Worm (Caenorhabditis elegans) whole organism, L4 larva: ENCODE measurements around the gene W05B10.4.

Experiments
- D1046.2 ChIP-seq: fragments of 200-800 bp; sonication (Bioruptor generic); IDR thresholded peaks from 2 replicates; pipeline ENCODE4 v1.3.6; 2022; ENCODE audit warnings: missing genetic modification characterization, missing compliant biosample characterization
- F10B5.3 ChIP-seq: sonication (generic microtip); optimal IDR thresholded peaks from 2 replicates; lab custom pipeline; 2016; ENCODE audit warnings: mild to moderate bottlenecking, missing genetic modification characterization, missing compliant biosample characterization
- F26F4.8 ChIP-seq: fragments of 200-800 bp; sonication (Bioruptor generic); conservative IDR thresholded peaks from 2 replicates; pipeline ENCODE4 v1.3.6; 2022; ENCODE audit warnings: missing genetic modification characterization, missing compliant biosample characterization
- F49E8.2 ChIP-seq: sonication (generic microtip); optimal IDR thresholded peaks from 2 replicates; lab custom pipeline; 2016; ENCODE audit warnings: missing compliant biosample characterization, mild to moderate bottlenecking, missing genetic modification characterization, borderline replicate concordance
- R02D3.7 ChIP-seq: fragments of 150-350 bp; sonication (generic microtip); optimal IDR thresholded peaks from 3 replicates; lab custom pipeline; 2014; ENCODE audit warnings: missing biosample characterization, missing genetic modification characterization
- ZK337.2 ChIP-seq: fragments of 200-800 bp; sonication (Bioruptor generic); IDR thresholded peaks from 2 replicates; pipeline ENCODE4 v1.3.6; 2022; ENCODE audit warnings: missing genetic modification reagents, missing genetic modification characterization, missing compliant biosample characterization
- ama-1 ChIP-seq: fragments of 150-350 bp; optimal IDR thresholded peaks from 2 replicates; lab custom pipeline; 2014; ENCODE audit warnings: inconsistent platforms, mixed read lengths
- attf-4 ChIP-seq: sonication (generic microtip); optimal IDR thresholded peaks from 3 replicates; lab custom pipeline; 2017; ENCODE audit warnings: missing biosample characterization, missing genetic modification characterization
- ceh-28 ChIP-seq: fragments of 150-350 bp; optimal IDR thresholded peaks from 2 replicates; lab custom pipeline; 2014; ENCODE audit warnings: missing biosample characterization, missing genetic modification reagents, missing genetic modification characterization
- ceh-44 ChIP-seq: fragments of 200-800 bp; sonication (Bioruptor generic); IDR thresholded peaks from 2 replicates; pipeline ENCODE4 v1.3.6; 2022; ENCODE audit warnings: missing genetic modification reagents, missing genetic modification characterization, missing compliant biosample characterization
- ceh-82 ChIP-seq: sonication (generic microtip); optimal IDR thresholded peaks from 2 replicates; lab custom pipeline; 2017; ENCODE audit warnings: missing biosample characterization, missing genetic modification characterization
- ces-1 ChIP-seq: fragments of 150-350 bp; sonication (generic microtip); optimal IDR thresholded peaks from 4 replicates; lab custom pipeline; 2014; ENCODE audit warnings: missing biosample characterization, missing genetic modification reagents, missing genetic modification characterization
- cey-2 ChIP-seq: sonication (generic microtip); optimal IDR thresholded peaks from 3 replicates; lab custom pipeline; 2017; ENCODE audit warnings: missing genetic modification characterization, mild to moderate bottlenecking, missing compliant biosample characterization, antibody characterized with exemption, borderline replicate concordance; ENCODE audit not compliant: insufficient read depth
- daf-12 ChIP-seq: fragments of 150-350 bp; optimal IDR thresholded peaks from 2 replicates; lab custom pipeline; 2014; ENCODE audit warnings: missing biosample characterization, missing genetic modification reagents, missing genetic modification characterization
- daf-16 ChIP-seq, 3 experiments: sonication (generic microtip); optimal IDR thresholded peaks; 2 replicates each; lab custom pipeline; 2016 to 2017; ENCODE audit warnings: missing genetic modification characterization in 3 of 3, missing genetic modification reagents in 3 of 3, mild to moderate bottlenecking in 2 of 3, missing compliant biosample characterization in 2 of 3, missing biosample characterization in 1 of 3, moderate library complexity in 1 of 3
- daf-8 ChIP-seq: fragments of 200-800 bp; sonication (Bioruptor generic); IDR thresholded peaks from 2 replicates; pipeline ENCODE4 v1.3.6; 2022; ENCODE audit warnings: missing genetic modification characterization, missing compliant biosample characterization
- dpl-1 ChIP-seq: fragments of 150-350 bp; optimal IDR thresholded peaks from 2 replicates; lab custom pipeline; 2014; ENCODE audit warnings: missing biosample characterization, missing genetic modification reagents, missing genetic modification characterization
- duxl-1 ChIP-seq: sonication (generic microtip); optimal IDR thresholded peaks from 2 replicates; lab custom pipeline; 2016; ENCODE audit warnings: mild to moderate bottlenecking, missing genetic modification characterization, moderate library complexity, missing compliant biosample characterization; ENCODE audit not compliant: poor library complexity
- fkh-10 ChIP-seq: fragments of 150-350 bp; optimal IDR thresholded peaks from 2 replicates; lab custom pipeline; 2014; ENCODE audit warnings: missing biosample characterization, missing genetic modification reagents, missing genetic modification characterization
- gei-8 ChIP-seq: fragments of 200-800 bp; sonication (Bioruptor generic); optimal IDR thresholded peaks from 2 replicates; lab custom pipeline; 2018; ENCODE audit warnings: mild to moderate bottlenecking, missing genetic modification characterization, missing compliant biosample characterization
- hif-1 ChIP-seq, 2 experiments: sonication (generic microtip); optimal IDR thresholded peaks; 2 replicates each; lab custom pipeline; 2016 to 2017; ENCODE audit warnings: missing compliant biosample characterization in 2 of 2, missing genetic modification characterization in 2 of 2, missing genetic modification reagents in 2 of 2, missing genotype in 2 of 2, mild to moderate bottlenecking in 1 of 2
- hlh-11 ChIP-seq: fragments of 200-800 bp; sonication (Bioruptor generic); optimal IDR thresholded peaks from 2 replicates; lab custom pipeline; 2018; ENCODE audit warnings: mild to moderate bottlenecking, missing genetic modification characterization, missing compliant biosample characterization
- hlh-30 ChIP-seq: sonication (generic microtip); optimal IDR thresholded peaks from 2 replicates; lab custom pipeline; 2017; ENCODE audit warnings: antibody characterized with exemption, mild to moderate bottlenecking, missing genetic modification characterization, missing compliant biosample characterization; ENCODE audit not compliant: insufficient read depth
- hmg-1.1 ChIP-seq: fragments of 200-800 bp; sonication (Bioruptor generic); IDR thresholded peaks from 2 replicates; pipeline ENCODE4 v1.3.6; 2022; ENCODE audit warnings: missing genetic modification reagents, missing genetic modification characterization, missing compliant biosample characterization
- jun-1 ChIP-seq: fragments of 150-350 bp; optimal IDR thresholded peaks from 2 replicates; lab custom pipeline; 2014; ENCODE audit warnings: missing biosample characterization, missing genetic modification reagents, missing genetic modification characterization
- lim-7 ChIP-seq: fragments of 200-800 bp; sonication (Bioruptor generic); IDR thresholded peaks from 2 replicates; pipeline ENCODE4 v1.3.6; 2022; ENCODE audit warnings: missing genetic modification characterization, missing compliant biosample characterization
- lin-1 ChIP-seq: fragments of 200-800 bp; sonication (Bioruptor generic); IDR thresholded peaks from 2 replicates; pipeline ENCODE4 v1.3.6; 2022; ENCODE audit warnings: missing genetic modification reagents, missing genetic modification characterization, missing compliant biosample characterization
- lin-13 ChIP-seq: fragments of 150-350 bp; optimal IDR thresholded peaks from 2 replicates; lab custom pipeline; 2014; ENCODE audit warnings: missing biosample characterization, missing genetic modification reagents, missing genetic modification characterization
- lin-38 ChIP-seq: fragments of 200-800 bp; sonication (Bioruptor generic); IDR thresholded peaks from 2 replicates; pipeline ENCODE4 v1.3.6; 2022; ENCODE audit warnings: missing genetic modification reagents, missing genetic modification characterization, missing compliant biosample characterization
- lir-3 ChIP-seq: sonication (generic microtip); optimal IDR thresholded peaks from 2 replicates; lab custom pipeline; 2016; ENCODE audit warnings: mild to moderate bottlenecking, missing genetic modification characterization, missing compliant biosample characterization
- mdt-29 ChIP-seq: fragments of 200-800 bp; sonication (Bioruptor generic); IDR thresholded peaks from 2 replicates; pipeline ENCODE4 v1.3.6; 2022; ENCODE audit warnings: missing genetic modification reagents, missing genetic modification characterization, missing compliant biosample characterization
- mep-1 ChIP-seq: fragments of 150-350 bp; sonication (generic microtip); optimal IDR thresholded peaks from 3 replicates; lab custom pipeline; 2014; ENCODE audit warnings: missing biosample characterization, missing genetic modification characterization
- mxl-3 ChIP-seq: fragments of 200-800 bp; sonication (Bioruptor generic); optimal IDR thresholded peaks from 2 replicates; lab custom pipeline; 2018; ENCODE audit warnings: mild to moderate bottlenecking, missing genetic modification characterization, missing compliant biosample characterization
- nhr-102 ChIP-seq: sonication (generic microtip); optimal IDR thresholded peaks from 2 replicates; lab custom pipeline; 2016; ENCODE audit warnings: mild to moderate bottlenecking, missing genetic modification characterization, moderate library complexity, missing compliant biosample characterization
- nhr-28 ChIP-seq: fragments of 150-350 bp; optimal IDR thresholded peaks from 2 replicates; lab custom pipeline; 2014; ENCODE audit warnings: missing biosample characterization, missing genetic modification characterization
- nhr-48 ChIP-seq: sonication (generic microtip); optimal IDR thresholded peaks from 2 replicates; lab custom pipeline; 2016; ENCODE audit warnings: mild to moderate bottlenecking, missing genetic modification characterization, missing compliant biosample characterization
- nhr-76 ChIP-seq: fragments of 150-350 bp; optimal IDR thresholded peaks from 2 replicates; lab custom pipeline; 2014; ENCODE audit warnings: missing biosample characterization, missing genetic modification characterization
- pqm-1 ChIP-seq: sonication (generic microtip); optimal IDR thresholded peaks from 2 replicates; lab custom pipeline; 2017; ENCODE audit warnings: missing biosample characterization, missing genetic modification characterization
- skn-1 ChIP-seq: fragments of 150-350 bp; optimal IDR thresholded peaks from 2 replicates; lab custom pipeline; 2014; ENCODE audit warnings: missing biosample characterization, missing genetic modification characterization
- snpc-1.2 ChIP-seq: fragments of 200-800 bp; sonication (Bioruptor generic); IDR thresholded peaks from 2 replicates; pipeline ENCODE4 v1.3.6; 2022; ENCODE audit warnings: missing genetic modification reagents, missing genetic modification characterization, missing compliant biosample characterization
- snpc-4 ChIP-seq: fragments of 150-350 bp; optimal IDR thresholded peaks from 2 replicates; lab custom pipeline; 2014; ENCODE audit warnings: missing biosample characterization, missing genetic modification characterization
- spr-1 ChIP-seq: sonication (generic microtip); optimal IDR thresholded peaks from 2 replicates; lab custom pipeline; 2016; ENCODE audit warnings: mild to moderate bottlenecking, missing genetic modification characterization, missing compliant biosample characterization
- tag-97 ChIP-seq: fragments of 200-800 bp; sonication (Bioruptor generic); IDR thresholded peaks from 2 replicates; pipeline ENCODE4 v1.3.6; 2022; ENCODE audit warnings: missing genetic modification characterization, missing compliant biosample characterization
- tra-1 ChIP-seq: fragments of 200-800 bp; sonication (Bioruptor generic); IDR thresholded peaks from 2 replicates; pipeline ENCODE4 v1.3.6; 2022; ENCODE audit warnings: missing genetic modification reagents, missing genetic modification characterization, missing compliant biosample characterization
- vab-7 ChIP-seq: fragments of 200-800 bp; sonication (Bioruptor generic); IDR thresholded peaks from 2 replicates; pipeline ENCODE4 v1.3.6; 2022; ENCODE audit warnings: missing genetic modification reagents, missing genetic modification characterization, missing compliant biosample characterization
- zfp-3 ChIP-seq: fragments of 200-800 bp; sonication (Bioruptor generic); conservative IDR thresholded peaks from 2 replicates; pipeline ENCODE4 v1.3.6; 2022; ENCODE audit warnings: missing genetic modification reagents, missing genetic modification characterization, missing compliant biosample characterization
- ztf-11 ChIP-seq: fragments of 150-350 bp; optimal IDR thresholded peaks from 2 replicates; lab custom pipeline; 2014; ENCODE audit warnings: missing biosample characterization, missing genetic modification characterization
- ztf-7 ChIP-seq: fragments of 150-350 bp; optimal IDR thresholded peaks from 2 replicates; lab custom pipeline; 2014; ENCODE audit warnings: missing biosample characterization, missing genetic modification characterization

Gene W05B10.4

DNA sequence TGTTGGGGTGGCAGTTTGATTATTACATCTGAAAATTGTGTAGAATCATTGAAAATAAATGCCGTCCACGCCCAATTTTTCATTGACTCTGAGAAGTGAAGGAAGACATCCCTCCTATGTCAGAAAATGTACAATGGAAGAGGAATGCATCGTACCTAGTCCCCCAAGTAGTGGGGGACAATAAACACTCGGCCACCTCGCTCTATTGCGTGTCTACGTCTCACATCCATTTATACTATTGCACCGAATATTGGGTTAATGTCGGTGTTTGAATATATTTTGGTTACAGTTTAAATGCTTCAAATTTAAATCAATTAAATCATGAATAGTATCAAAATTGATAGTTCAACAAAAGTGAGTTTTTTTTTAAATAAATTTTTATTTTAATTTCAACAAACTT, 18.4 kb upstream of the W05B10.4 start, which contains the start of gene lin-25 (continued):
- no peak for TF ChIP-seq lir-3
- TF ChIP-seq mxl-3 (GFP tag; lab: Kevin White, UChicago): peak; percentile 52
- no peak for TF ChIP-seq ces-1 (GFP tag; lab: Kevin White, UChicago)
- TF ChIP-seq lim-7: no peak
- TF ChIP-seq duxl-1: no peak
- no peak for TF ChIP-seq ceh-82 (tag; lab: Kevin White, UChicago)
- no peak for TF ChIP-seq ztf-7 (tag; lab: Kevin White, UChicago)
- no peak for TF ChIP-seq vab-7 (GFP tag; lab: Robert Waterston, UW)
- no peak for TF ChIP-seq nhr-48
- no peak for TF ChIP-seq zfp-3 (GFP tag; lab: Robert Waterston, UW)
- no peak for TF ChIP-seq dpl-1
- TF ChIP-seq attf-4 (tag; lab: Kevin White, UChicago): no peak
- TF ChIP-seq hmg-1.1 (GFP tag; lab: Robert Waterston, UW): no peak
- TF ChIP-seq ceh-44 (GFP tag; lab: Robert Waterston, UW): no peak
- TF ChIP-seq lin-38: no peak
- TF ChIP-seq hlh-30 (tag; lab: Kevin White, UChicago): no peak
- TF ChIP-seq pqm-1: peak; percentile 27
- no peak for TF ChIP-seq fkh-10 (GFP tag; lab: Kevin White, UChicago)
- TF ChIP-seq hlh-11 (tag; lab: Kevin White, UChicago): no peak
- TF ChIP-seq F49E8.2 (tag; lab: Kevin White, UChicago): no peak

DNA sequence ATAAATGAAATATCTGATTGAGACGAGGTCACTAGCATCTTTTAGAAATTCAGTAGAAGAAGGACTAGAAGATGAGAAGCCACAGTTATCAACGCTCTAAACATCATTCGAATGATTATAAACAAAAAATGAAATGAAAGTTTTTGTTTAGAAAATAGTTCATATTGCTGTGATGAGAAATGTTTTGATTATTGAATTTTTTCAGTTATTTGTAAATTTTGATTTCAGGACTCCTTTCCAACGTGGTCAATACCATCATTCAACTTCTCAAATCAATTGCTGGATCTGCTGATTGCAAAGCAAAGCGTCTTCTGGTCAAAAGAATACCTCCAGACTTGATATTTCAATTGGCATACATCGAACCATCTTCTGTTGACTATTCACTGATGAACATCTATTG, 9.9 kb upstream of the W05B10.4 start, which contains the start of gene W05B10.6:
Gene W05B10.6, minus strand, starts transcription at position 101 of the 400 bp plus-strand sequence.
- TF ChIP-seq mep-1: no peak
- TF ChIP-seq ceh-28 (tag; lab: Kevin White, UChicago): no peak
- no peak for TF ChIP-seq zfp-3 (GFP tag; lab: Robert Waterston, UW)
- TF ChIP-seq ZK337.2 (GFP tag; lab: Robert Waterston, UW): no peak
- no peak for TF ChIP-seq attf-4 (tag; lab: Kevin White, UChicago)
- TF ChIP-seq jun-1 (tag; lab: Kevin White, UChicago): no peak
- no peak for TF ChIP-seq skn-1
- TF ChIP-seq lin-1 (GFP tag; lab: Robert Waterston, UW): no peak
- no peak for TF ChIP-seq lin-13 (GFP tag; lab: Kevin White, UChicago)
- TF ChIP-seq R02D3.7 (tag; lab: Kevin White, UChicago): no peak
- TF ChIP-seq dpl-1: no peak
- no peak for TF ChIP-seq daf-16 (GFP tag; optimal IDR thresholded peaks at IDR 0.05; lab: Kevin White, UChicago)
- no peak for TF ChIP-seq daf-16 (tag; optimal IDR thresholded peaks at IDR 0.05; lab: Kevin White, UChicago)
- TF ChIP-seq tra-1: no peak
- TF ChIP-seq snpc-4 (tag; lab: Kevin White, UChicago): no peak
- no peak for TF ChIP-seq ztf-11
- TF ChIP-seq snpc-1.2 (GFP tag; lab: Robert Waterston, UW): no peak
- no peak for TF ChIP-seq tag-97 (GFP tag; lab: Robert Waterston, UW)

DNA sequence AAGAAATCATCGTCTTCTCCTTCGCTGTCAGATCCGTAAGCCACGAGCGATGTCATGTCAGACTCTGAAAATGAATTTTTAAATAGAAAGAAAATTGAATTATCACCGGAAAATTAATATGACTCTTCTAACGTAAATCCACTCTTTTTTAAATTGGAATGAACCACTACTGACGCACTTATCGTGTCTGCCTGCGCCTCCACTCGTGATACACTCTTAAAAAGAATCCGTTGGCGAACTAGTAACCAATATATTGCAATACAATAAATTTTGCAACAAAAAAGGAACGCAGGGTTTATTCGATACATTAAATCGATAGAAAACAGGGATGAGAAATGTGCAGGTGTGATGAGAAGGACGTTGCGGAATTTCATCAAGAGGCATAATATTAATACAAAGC, 8.6 kb upstream of the W05B10.4 start, which contains the start of gene ccch-3:
Gene ccch-3, minus strand, starts transcription at position 262 of the 400 bp plus-strand sequence.
- TF ChIP-seq nhr-102 (tag; lab: Kevin White, UChicago) (peak; percentile 35), gei-8 (GFP tag; lab: Kevin White, UChicago) (peak; percentile 13), tag-97 (GFP tag; lab: Robert Waterston, UW) (no peak), mxl-3 (GFP tag; lab: Kevin White, UChicago) (peak; percentile 33), ZK337.2 (GFP tag; lab: Robert Waterston, UW) (no peak), nhr-28 (peak; percentile 56), attf-4 (tag; lab: Kevin White, UChicago) (no peak), jun-1 (tag; lab: Kevin White, UChicago) (no peak), spr-1 (tag; lab: Kevin White, UChicago) (no peak), duxl-1 (no peak), nhr-76 (tag; lab: Kevin White, UChicago) (no peak), F49E8.2 (tag; lab: Kevin White, UChicago) (no peak), ceh-44 (GFP tag; lab: Robert Waterston, UW) (no peak), daf-8 (GFP tag; lab: Robert Waterston, UW) (no peak), D1046.2 (no peak), daf-12 (tag; lab: Kevin White, UChicago) (no peak), cey-2 (tag; lab: Kevin White, UChicago) (no peak), vab-7 (GFP tag; lab: Robert Waterston, UW) (no peak), mdt-29 (GFP tag; lab: Robert Waterston, UW) (no peak), F26F4.8 (GFP tag; lab: Robert Waterston, UW) (no peak), hif-1 (tag; optimal IDR thresholded peaks at IDR 0.05; lab: Kevin White, UChicago) (no peak), ama-1 (lab: Kevin White, UChicago) (no peak), F10B5.3 (tag; lab: Kevin White, UChicago) (no peak)
